Worm (Caenorhabditis elegans): ENCODE measurements around the gene srab-22.

DNA sequence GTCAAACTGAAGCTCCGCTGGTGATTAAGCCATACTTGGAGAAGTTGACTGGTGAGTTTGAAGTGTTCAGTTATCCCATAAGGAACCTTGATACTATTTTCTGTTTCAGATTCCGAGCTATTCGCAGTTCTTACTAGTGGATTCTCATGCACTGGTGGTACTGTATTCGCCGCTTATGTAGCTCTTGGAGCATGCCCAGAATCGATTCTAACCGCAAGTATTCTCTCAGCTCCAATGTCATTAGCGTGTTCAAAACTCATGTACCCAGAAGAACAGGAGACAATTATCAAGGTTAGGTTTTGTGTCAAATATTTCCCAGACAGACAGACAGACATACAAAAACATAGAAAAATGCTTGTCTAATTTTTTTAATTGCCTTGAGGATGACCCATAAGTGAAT is 38.7 kb downstream of the srab-22 start:
- TF ChIP-seq dao-5 (tag; optimal IDR thresholded peaks at IDR 0.05) (no peak), W03F9.2 (tag; optimal IDR thresholded peaks at IDR 0.05) (no peak), him-1 (tag; optimal IDR thresholded peaks at IDR 0.05) (no peak)

Data from whole organism, L4/young adult.